Fruit fly (Drosophila melanogaster): ENCODE measurements around the gene Sk2.

Sk2 gene

DNA sequence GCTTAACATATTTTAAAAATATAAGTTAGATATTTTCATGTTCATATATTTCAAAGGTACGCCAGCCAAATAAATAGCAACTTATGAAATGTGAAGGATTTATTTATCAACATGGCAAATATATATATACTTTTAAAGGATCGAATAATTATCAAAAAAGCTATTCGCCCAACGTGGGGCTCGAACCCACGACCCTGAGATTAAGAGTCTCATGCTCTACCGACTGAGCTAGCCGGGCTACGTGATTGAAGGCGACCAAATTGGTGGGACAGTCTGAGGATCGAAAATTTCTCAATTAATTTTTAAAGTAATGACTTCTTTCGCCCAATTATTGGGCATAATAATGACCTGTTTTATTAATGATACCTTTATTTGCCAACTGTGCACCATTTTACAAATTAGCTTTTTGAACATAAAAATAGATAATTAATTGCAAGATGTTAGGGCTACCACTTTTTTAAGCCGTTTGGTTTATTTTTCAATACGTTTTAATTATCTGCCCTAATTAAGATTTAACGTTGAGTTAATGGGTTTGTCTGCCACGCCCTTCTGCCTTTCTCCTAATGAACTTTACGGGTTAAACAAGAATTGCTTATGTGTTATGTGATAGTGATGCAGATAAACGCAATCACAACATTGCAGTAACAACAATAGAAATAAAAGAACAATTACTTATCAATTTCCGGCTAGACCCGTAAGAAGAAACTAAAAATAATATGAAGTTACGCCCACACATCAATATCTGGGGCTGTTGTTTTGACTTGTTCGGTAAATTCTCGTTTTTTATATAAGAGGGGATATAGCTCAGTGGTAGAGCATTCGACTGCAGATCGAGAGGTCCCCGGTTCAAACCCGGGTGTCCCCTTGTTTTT lies 50.1 kb downstream of the Sk2 start:
- no peak for TF ChIP-seq CG17801 (GFP tag; optimal IDR thresholded peaks at IDR 0.05; ENCODE audit: partially characterized antibody)

DNA sequence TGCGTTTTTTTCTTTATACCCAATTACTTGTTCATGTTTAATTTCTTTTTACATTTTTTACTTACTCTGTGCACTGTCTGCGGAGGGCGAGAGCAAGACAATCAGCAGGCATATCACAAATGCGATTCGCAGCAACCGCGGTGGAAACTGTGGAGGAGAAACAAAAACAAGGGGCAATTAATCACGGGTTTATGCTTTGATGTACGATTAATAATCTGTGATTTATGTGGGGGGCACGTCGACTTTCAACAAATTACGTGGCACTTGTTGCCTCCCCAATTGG lies 50.7 kb downstream of the Sk2 start:
- TF ChIP-seq CG17801 (GFP tag; optimal IDR thresholded peaks at IDR 0.05; ENCODE audit: partially characterized antibody) = no peak

DNA sequence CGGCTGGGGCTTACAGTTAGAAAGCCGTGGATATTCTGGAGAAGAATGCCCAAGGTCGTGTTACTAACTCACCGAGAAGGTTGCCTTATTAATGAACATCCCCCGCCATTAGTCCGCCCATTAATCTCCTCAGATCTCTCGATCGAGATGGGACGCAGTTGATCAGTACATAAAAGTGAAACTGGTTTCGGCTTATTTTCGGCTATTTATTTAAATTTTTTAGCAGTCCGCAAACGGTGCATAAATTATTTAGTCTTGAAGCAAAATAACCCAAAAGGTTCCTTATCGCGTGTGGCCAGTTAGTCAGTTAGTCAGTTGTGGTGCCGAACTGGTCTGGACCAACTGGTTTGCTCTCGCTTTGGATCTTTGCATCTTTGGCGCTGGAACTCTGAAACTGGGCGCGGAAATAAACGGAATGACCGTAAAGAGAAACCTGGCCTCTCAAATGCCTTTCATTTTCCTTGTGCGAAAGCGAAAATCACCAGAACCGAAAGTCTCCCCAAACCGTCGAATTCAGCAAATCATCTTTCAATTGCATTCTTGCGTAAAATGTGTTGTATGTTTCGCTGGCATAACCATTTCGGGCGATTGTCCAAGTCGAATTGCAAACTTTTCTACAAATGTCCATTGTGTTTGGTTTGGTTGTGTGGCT lies 52.0 kb downstream of the Sk2 start:
- no peak for TF ChIP-seq CG17801 (GFP tag; optimal IDR thresholded peaks at IDR 0.05; ENCODE audit: partially characterized antibody)
